Worm (Caenorhabditis elegans): Measurements from ENCODE around the gene F07E5.9.

Gene F07E5.9

DNA sequence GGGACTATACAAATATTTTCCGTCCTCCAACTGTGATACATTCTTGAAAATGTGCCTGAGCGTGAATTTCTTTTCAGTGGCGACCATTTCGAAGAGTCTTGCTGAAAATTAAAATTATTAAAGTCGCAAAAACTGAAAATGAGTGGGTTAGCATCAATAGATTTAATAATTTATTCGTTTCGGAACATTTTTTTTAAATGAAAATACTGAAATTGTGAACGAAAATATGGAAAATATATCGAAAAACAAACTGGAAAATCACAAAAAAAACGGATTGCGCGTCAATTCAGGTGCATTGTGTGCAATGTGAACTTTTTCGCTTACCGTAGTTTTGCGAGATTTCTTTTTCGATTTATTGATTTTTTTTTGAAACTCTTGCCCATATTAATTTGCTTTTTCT, 48.5 kb downstream of the F07E5.9 start, which contains the start of gene bath-5:
Gene bath-5 (minus strand): TSS at position 101 of the 400 bp plus-strand sequence.
- TF ChIP-seq snu-23 (GFP tag; optimal IDR thresholded peaks at IDR 0.05), result no peak
- no peak for TF ChIP-seq lin-14 (GFP tag; optimal IDR thresholded peaks at IDR 0.05)
- no peak for TF ChIP-seq zip-4 (GFP tag; optimal IDR thresholded peaks at IDR 0.05)
- TF ChIP-seq C16A3.4 (tag; optimal IDR thresholded peaks at IDR 0.05), result no peak
- no peak for TF ChIP-seq ceh-8 (GFP tag; optimal IDR thresholded peaks at IDR 0.05)
- no peak for TF ChIP-seq mef-2 (tag; optimal IDR thresholded peaks at IDR 0.05)
- no peak for TF ChIP-seq F16B12.6 (tag; optimal IDR thresholded peaks at IDR 0.05)
- TF ChIP-seq sup-37 (GFP tag; optimal IDR thresholded peaks at IDR 0.05), result no peak
- no peak for TF ChIP-seq pag-3 (tag; optimal IDR thresholded peaks at IDR 0.05; ENCODE audit: borderline replicate concordance, insufficient read depth)
- TF ChIP-seq nhr-90 (tag; optimal IDR thresholded peaks at IDR 0.05; ENCODE audit: poor library complexity), result no peak
- TF ChIP-seq tlp-1 (tag; optimal IDR thresholded peaks at IDR 0.05), result no peak
- TF ChIP-seq tbx-2 (tag; optimal IDR thresholded peaks at IDR 0.05), result no peak
- no peak for TF ChIP-seq nhr-20 (tag; optimal IDR thresholded peaks at IDR 0.05)
- TF ChIP-seq mab-9 (GFP tag; IDR thresholded peaks at IDR 0.05), result no peak
- no peak for TF ChIP-seq lir-3 (tag; optimal IDR thresholded peaks at IDR 0.05; ENCODE audit: poor library complexity)
- TF ChIP-seq nhr-71 (tag; optimal IDR thresholded peaks at IDR 0.05), result no peak

DNA sequence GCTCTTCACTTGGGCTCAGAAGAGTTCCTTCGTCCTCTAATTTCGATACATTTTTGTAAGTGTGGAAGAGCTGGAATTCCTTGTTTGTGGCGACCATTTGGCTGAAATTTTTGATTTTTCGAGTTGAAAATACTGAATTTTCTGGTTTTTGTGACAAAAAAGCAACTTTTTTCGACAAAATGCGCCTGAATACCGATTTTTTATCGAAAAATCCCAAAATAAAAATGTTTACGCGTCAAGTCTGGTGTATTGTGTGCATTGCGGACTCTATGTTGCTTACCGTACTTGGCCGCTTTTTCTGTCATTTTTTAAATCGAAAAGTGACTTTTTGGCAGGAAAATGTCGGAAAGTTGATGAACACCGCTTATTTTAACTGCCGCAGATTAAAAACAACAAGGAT, 50.0 kb downstream of the F07E5.9 start, which contains the start of gene bath-3:
Gene bath-3 (minus strand): TSS at position 101 of the 400 bp plus-strand sequence.
- TF ChIP-seq nhr-19 (GFP tag; conservative IDR thresholded peaks at IDR 0.05), result no peak
- TF ChIP-seq nhr-71 (tag; optimal IDR thresholded peaks at IDR 0.05), result no peak
- no peak for TF ChIP-seq mab-9 (GFP tag; IDR thresholded peaks at IDR 0.05)
- TF ChIP-seq xbp-1 (tag; optimal IDR thresholded peaks at IDR 0.05), result no peak
- no peak for TF ChIP-seq hlh-4 (tag; optimal IDR thresholded peaks at IDR 0.05)
- no peak for TF ChIP-seq alr-1 (tag; optimal IDR thresholded peaks at IDR 0.05; ENCODE audit: borderline replicate concordance)
- no peak for TF ChIP-seq grh-1 (GFP tag; IDR thresholded peaks at IDR 0.05)
- no peak for TF ChIP-seq lsy-2 (tag; optimal IDR thresholded peaks at IDR 0.05)
- no peak for TF ChIP-seq snpc-4 (tag; optimal IDR thresholded peaks at IDR 0.05)

DNA sequence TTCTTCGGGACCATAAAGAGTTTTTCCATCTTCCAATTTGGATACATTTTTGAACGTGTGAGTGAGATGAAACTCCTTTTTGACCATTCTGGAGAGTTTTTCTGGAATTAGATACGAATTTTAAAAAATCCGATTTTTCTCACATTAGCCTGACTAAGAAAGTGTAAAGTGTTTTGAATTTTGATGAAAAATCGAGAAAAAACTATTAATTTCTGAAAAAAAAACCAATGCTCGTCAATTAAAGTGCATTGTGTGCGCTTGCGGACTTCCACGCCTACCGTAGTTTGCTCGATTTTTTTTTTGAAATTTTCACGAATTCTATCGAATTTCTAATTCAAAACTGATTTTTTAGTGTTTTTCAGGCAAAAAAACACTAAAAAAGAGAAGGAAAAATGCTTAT, 51.6 kb downstream of the F07E5.9 start, which contains the start of gene bath-1:
Gene bath-1 (minus strand): TSS at position 101 of the 400 bp plus-strand sequence.
- TF ChIP-seq lin-35 (GFP tag; optimal IDR thresholded peaks at IDR 0.05) (no peak), unc-86 (tag; optimal IDR thresholded peaks at IDR 0.05) (no peak), lin-39 (tag; optimal IDR thresholded peaks at IDR 0.05) (no peak), hlh-17 (GFP tag; optimal IDR thresholded peaks at IDR 0.05; ENCODE audit: borderline replicate concordance) (no peak)

DNA sequence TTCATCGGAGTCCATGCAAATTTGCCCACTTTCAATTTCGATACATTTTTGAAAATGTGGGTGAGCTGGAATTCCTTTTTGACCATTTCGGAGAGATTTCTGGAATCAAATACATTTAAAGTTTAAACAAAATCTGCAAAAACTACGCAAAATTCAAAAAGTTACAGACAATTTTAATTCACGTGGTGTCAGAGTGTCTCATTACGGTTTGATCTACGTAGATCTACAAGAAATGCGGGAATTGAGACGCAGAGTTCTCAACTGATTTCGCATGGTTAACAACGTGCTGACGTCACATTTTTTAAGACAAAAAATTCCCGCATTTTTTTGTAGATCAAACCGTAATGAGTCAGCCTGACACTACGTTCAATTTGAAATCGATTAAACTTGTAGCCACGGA, 53.8 kb downstream of the F07E5.9 start, which contains the start of gene bath-21:
Gene bath-21 (minus strand): TSS at position 101 of the 400 bp plus-strand sequence.
- TF ChIP-seq nhr-12 (tag; optimal IDR thresholded peaks at IDR 0.05), result no peak
- TF ChIP-seq sox-4 (tag; optimal IDR thresholded peaks at IDR 0.05), result no peak
- no peak for TF ChIP-seq grh-1 (GFP tag; IDR thresholded peaks at IDR 0.05)
- no peak for TF ChIP-seq irx-1 (tag; optimal IDR thresholded peaks at IDR 0.05)
- no peak for TF ChIP-seq tlp-1 (tag; optimal IDR thresholded peaks at IDR 0.05)
- TF ChIP-seq C34B4.2 (tag; optimal IDR thresholded peaks at IDR 0.05), result no peak
- TF ChIP-seq efl-1 (optimal IDR thresholded peaks at IDR 0.05), result no peak
- TF ChIP-seq efl-1 (GFP tag; optimal IDR thresholded peaks at IDR 0.05 in 1 of 2), result no peak

All from whole organism, L1 larva.